Worm (Caenorhabditis elegans) whole organism, mixed stage, embryonic: ENCODE measurements around the gene unc-45.

Source experiments
- nhr-76 ChIP-seq: sonication (generic microtip); optimal IDR thresholded peaks from 2 replicates; lab custom pipeline; 2017; ENCODE audit warnings: missing biosample characterization, missing genetic modification characterization
- unc-39 ChIP-seq: fragments of 150-350 bp; optimal IDR thresholded peaks from 2 replicates; lab custom pipeline; 2014; ENCODE audit warnings: missing biosample characterization, missing genetic modification characterization

DNA sequence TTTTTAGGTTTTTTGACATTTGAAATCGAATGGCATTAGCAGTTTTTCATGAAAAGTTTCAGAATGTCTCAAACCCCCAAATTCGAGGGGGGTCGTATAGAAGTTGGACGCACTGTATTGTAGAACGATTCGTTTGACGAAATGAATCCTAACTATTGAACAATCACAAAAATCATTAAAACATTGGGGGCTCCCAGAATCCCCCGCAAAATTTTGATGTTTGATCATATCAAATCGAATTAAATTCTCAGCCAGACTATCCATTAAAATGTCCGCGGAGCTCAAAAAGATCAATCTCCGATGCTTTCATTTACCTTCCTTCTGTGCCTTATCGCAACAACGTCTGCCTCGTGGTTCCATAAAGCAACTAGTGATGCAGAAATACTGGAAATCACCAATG is 2.9 kb upstream of the unc-45 start, which contains the start of gene F30H5.5:
- TF ChIP-seq nhr-76 (no peak), unc-39 (tag; lab: Kevin White, UChicago) (no peak)
